Worm (Caenorhabditis elegans): ENCODE results near the gene lit-1.
A peak's percentile ranks its signal among the peaks of the same experiment; 100 is the strongest.

lit-1 gene

ce11 chrIII:13716266-13716665 lies 14.5 kb downstream of the lit-1 start:
- TF ChIP-seq K12H6.12 (tag; optimal IDR thresholded peaks at IDR 0.05) (peak; percentile 39), B0019.2 (GFP tag; conservative IDR thresholded peaks at IDR 0.05) (no peak), nfya-2 (GFP tag; IDR thresholded peaks at IDR 0.05) (no peak), hmg-20 (GFP tag; IDR thresholded peaks at IDR 0.05) (no peak), unc-130 (GFP tag; optimal IDR thresholded peaks at IDR 0.05) (no peak), B0336.3 (GFP tag; IDR thresholded peaks at IDR 0.05) (no peak), snpc-1.1 (tag; optimal IDR thresholded peaks at IDR 0.05; ENCODE audit: insufficient read depth) (no peak), bed-2 (GFP tag; IDR thresholded peaks at IDR 0.05) (no peak), lag-1 (GFP tag; IDR thresholded peaks at IDR 0.05) (no peak), hlh-26 (GFP tag; conservative IDR thresholded peaks at IDR 0.05) (no peak), zim-3 (tag; optimal IDR thresholded peaks at IDR 0.05) (no peak), nhr-80 (tag; optimal IDR thresholded peaks at IDR 0.05) (no peak), ztf-3 (GFP tag; optimal IDR thresholded peaks at IDR 0.05) (no peak), tlf-1 (GFP tag; optimal IDR thresholded peaks at IDR 0.05) (no peak), cebp-1 (GFP tag; IDR thresholded peaks at IDR 0.05) (no peak), cebp-1 (tag; optimal IDR thresholded peaks at IDR 0.05) (peak; percentile 85)

- TF ChIP-seq F49E8.2 (tag; optimal IDR thresholded peaks at IDR 0.05; ENCODE audit: insufficient read depth) = no peak
- no peak for TF ChIP-seq aptf-2 (GFP tag; conservative IDR thresholded peaks at IDR 0.05)
- no peak for TF ChIP-seq F22D6.2 (tag; optimal IDR thresholded peaks at IDR 0.05)
- TF ChIP-seq madf-10 (tag; optimal IDR thresholded peaks at IDR 0.05) = no peak
- TF ChIP-seq F57A8.1 (GFP tag; optimal IDR thresholded peaks at IDR 0.05) = no peak
- no peak for TF ChIP-seq dpl-1 (GFP tag; optimal IDR thresholded peaks at IDR 0.05)
- no peak for TF ChIP-seq rpc-1 (optimal IDR thresholded peaks at IDR 0.05)
- no peak for TF ChIP-seq rpc-1 (tag; optimal IDR thresholded peaks at IDR 0.05)
- no peak for TF ChIP-seq bed-2 (GFP tag; IDR thresholded peaks at IDR 0.05)
- TF ChIP-seq gei-17 (GFP tag; optimal IDR thresholded peaks at IDR 0.05) = no peak
- TF ChIP-seq tbp1 (GFP tag; optimal IDR thresholded peaks at IDR 0.05) = no peak
- TF ChIP-seq hmg-20 (GFP tag; IDR thresholded peaks at IDR 0.05) = no peak
- no peak for TF ChIP-seq lin-40 (tag; optimal IDR thresholded peaks at IDR 0.05)
- no peak for TF ChIP-seq lsy-27 (tag; optimal IDR thresholded peaks at IDR 0.05; ENCODE audit: borderline replicate concordance, insufficient read depth)
- no peak for TF ChIP-seq unc-62 (GFP tag; optimal IDR thresholded peaks at IDR 0.05)
- no peak for TF ChIP-seq ceh-27 (GFP tag; optimal IDR thresholded peaks at IDR 0.05)
- TF ChIP-seq efl-1 (GFP tag; optimal IDR thresholded peaks at IDR 0.05) = no peak
- TF ChIP-seq ztf-22 (GFP tag; optimal IDR thresholded peaks at IDR 0.05) = no peak
Measured at ce11 chrIII:13716831-13717230, 15.0 kb downstream of the lit-1 start.

- TF ChIP-seq K11D2.4 (GFP tag; IDR thresholded peaks at IDR 0.05) (0 out of 2 replicates have a peak, but pooled peaks have one; percentile 24), ceh-40 (GFP tag; IDR thresholded peaks at IDR 0.05) (no peak), hmg-1.2 (GFP tag; IDR thresholded peaks at IDR 0.05) (peak; percentile 78; the same call in 1 of the 2 replicates), zfh-2 (GFP tag; conservative IDR thresholded peaks at IDR 0.05) (peak; percentile 65), attf-5 (GFP tag; optimal IDR thresholded peaks at IDR 0.05) (peak; percentile 10), mcd-1 (GFP tag; IDR thresholded peaks at IDR 0.05) (peak; percentile 31; the same call in 1 of the 2 replicates), K12H6.12 (tag; optimal IDR thresholded peaks at IDR 0.05) (peak; percentile 8), ceh-27 (GFP tag; optimal IDR thresholded peaks at IDR 0.05) (peak; percentile 41), chd-7 (tag; optimal IDR thresholded peaks at IDR 0.05) (peak; percentile 19), B0035.1 (tag; optimal IDR thresholded peaks at IDR 0.05) (no peak), rcor-1 (GFP tag; IDR thresholded peaks at IDR 0.05) (0 out of 2 replicates have a peak, but pooled peaks have one; percentile 39), cebp-1 (GFP tag; IDR thresholded peaks at IDR 0.05) (no peak), cebp-1 (tag; optimal IDR thresholded peaks at IDR 0.05) (peak; percentile 42), D2030.7 (GFP tag; IDR thresholded peaks at IDR 0.05) (no peak), pbrm-1 (GFP tag; IDR thresholded peaks at IDR 0.05) (0 out of 2 replicates have a peak, but pooled peaks have one; percentile 35), Y53F4B.3 (GFP tag; IDR thresholded peaks at IDR 0.05) (no peak), nfyb-1 (GFP tag; IDR thresholded peaks at IDR 0.05) (peak; percentile 62; the same call in 1 of the 2 replicates), lin-26 (GFP tag; IDR thresholded peaks at IDR 0.05) (0 out of 2 replicates have a peak, but pooled peaks have one; percentile 15)
Measured at ce11 chrIII:13717505-13717904, 15.7 kb downstream of the lit-1 start.
